Worm (Caenorhabditis elegans): ENCODE results near the gene T19C9.10.
"Not testable (repeated sequence)": the region's sequence is repeated elsewhere in the genome, so short reads cannot be mapped to it uniquely, and the experiment has no call there.

The T19C9.10 gene

DNA sequence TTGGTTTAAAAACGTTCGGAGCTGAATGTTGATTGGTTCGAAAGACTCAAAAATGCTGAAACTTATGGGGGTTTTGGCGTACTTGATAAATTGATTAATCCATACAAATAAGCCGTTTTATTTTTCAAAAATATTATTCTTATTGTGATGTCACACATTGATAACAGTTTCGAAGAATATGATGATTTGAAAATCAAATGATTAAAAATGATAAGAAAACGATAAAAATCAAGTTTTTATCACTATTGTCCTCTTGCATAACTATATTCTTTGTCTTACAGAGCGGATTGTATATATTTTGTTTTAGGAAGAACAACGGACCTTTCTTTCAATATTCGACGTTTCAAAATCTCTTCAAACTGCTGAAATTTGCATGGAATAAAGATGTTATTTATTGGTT is 6.6 kb downstream of the T19C9.10 start:
- TF ChIP-seq unc-39 (tag; optimal IDR thresholded peaks at IDR 0.05) = no peak

DNA sequence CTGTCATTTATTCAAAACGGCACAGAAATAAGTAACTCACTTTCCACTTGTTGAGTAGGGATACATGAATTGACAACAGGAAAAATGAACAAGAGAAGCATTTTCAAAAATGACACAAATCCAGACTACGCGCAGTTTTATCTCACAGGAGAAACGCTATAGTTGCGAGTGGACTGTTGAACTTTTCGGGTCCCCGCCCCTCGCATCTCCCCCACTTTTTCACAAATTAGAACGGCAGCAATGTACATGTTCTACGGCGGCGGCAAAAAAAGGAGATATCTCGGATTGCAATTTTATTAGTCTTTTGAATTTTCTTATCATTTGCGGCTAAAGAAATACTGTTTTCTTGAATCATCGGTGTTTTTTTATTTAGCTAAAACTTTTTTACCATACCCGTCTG is 9.0 kb downstream of the T19C9.10 start, which contains the start of gene clec-242:
clec-242 (minus strand) TSS at position 101 of the 400 bp plus-strand sequence.
- TF ChIP-seq tbx-8 (GFP tag; optimal IDR thresholded peaks at IDR 0.05) (no peak), ceh-43 (GFP tag; optimal IDR thresholded peaks at IDR 0.05) (no peak), ceh-83 (GFP tag; optimal IDR thresholded peaks at IDR 0.05) (no peak), lin-13 (tag; optimal IDR thresholded peaks at IDR 0.05) (no peak), snpc-4 (tag; optimal IDR thresholded peaks at IDR 0.05) (no peak), nhr-237 (tag; optimal IDR thresholded peaks at IDR 0.05) (no peak), mab-5 (tag; optimal IDR thresholded peaks at IDR 0.05) (no peak), ces-1 (GFP tag; optimal IDR thresholded peaks at IDR 0.05) (no peak), unc-120 (tag; optimal IDR thresholded peaks at IDR 0.05; ENCODE audit: poor library complexity, severe bottlenecking) (no peak)

DNA sequence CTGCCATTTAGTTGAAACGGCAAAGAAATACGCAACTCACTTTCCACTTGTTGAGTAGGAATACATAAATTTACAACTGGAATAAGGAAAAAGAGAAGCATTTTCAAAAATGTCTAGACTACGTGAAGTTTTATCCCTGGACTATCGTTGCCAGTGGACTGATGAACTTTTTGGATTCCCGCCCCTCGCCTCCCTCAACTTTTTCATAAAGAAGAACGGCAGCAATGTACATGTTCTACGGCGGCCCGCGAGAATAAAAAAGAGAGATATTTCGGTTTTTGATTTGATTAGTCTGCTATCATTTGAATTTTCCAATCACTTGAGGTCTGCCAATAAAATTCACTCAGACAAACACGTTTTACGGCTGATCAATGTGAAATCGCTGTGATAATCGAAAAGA is 12.5 kb downstream of the T19C9.10 start, which contains the start of gene clec-243:
clec-243 (minus strand) TSS at position 101 of the 400 bp plus-strand sequence.
- no peak for TF ChIP-seq nhr-28 (tag; optimal IDR thresholded peaks at IDR 0.05)
- no peak for TF ChIP-seq ceh-39 (tag; optimal IDR thresholded peaks at IDR 0.05)
- TF ChIP-seq zip-8 (tag; optimal IDR thresholded peaks at IDR 0.05) = no peak
- TF ChIP-seq lin-32 (GFP tag; optimal IDR thresholded peaks at IDR 0.05) = no peak
- no peak for TF ChIP-seq lin-13 (tag; optimal IDR thresholded peaks at IDR 0.05)
- TF ChIP-seq tbx-8 (GFP tag; optimal IDR thresholded peaks at IDR 0.05) = no peak
- TF ChIP-seq nhr-2 (tag; optimal IDR thresholded peaks at IDR 0.05) = no peak
- TF ChIP-seq sptf-1 (tag; optimal IDR thresholded peaks at IDR 0.05) = no peak
- no peak for TF ChIP-seq nhr-237 (tag; optimal IDR thresholded peaks at IDR 0.05)
- no peak for TF ChIP-seq elt-3 (tag; optimal IDR thresholded peaks at IDR 0.05)
- TF ChIP-seq mep-1 (tag; optimal IDR thresholded peaks at IDR 0.05) = no peak
- TF ChIP-seq mab-5 (tag; optimal IDR thresholded peaks at IDR 0.05) = no peak
- TF ChIP-seq unc-120 (tag; optimal IDR thresholded peaks at IDR 0.05; ENCODE audit: poor library complexity, severe bottlenecking) = no peak
- TF ChIP-seq nhr-12 (tag; optimal IDR thresholded peaks at IDR 0.05) = no peak
- no peak for TF ChIP-seq bed-3 (GFP tag; optimal IDR thresholded peaks at IDR 0.05)
- no peak for TF ChIP-seq pha-4 (tag; optimal IDR thresholded peaks at IDR 0.05)
- TF ChIP-seq ceh-83 (GFP tag; optimal IDR thresholded peaks at IDR 0.05) = no peak
- TF ChIP-seq nhr-76 (tag; optimal IDR thresholded peaks at IDR 0.05) = no peak
- no peak for TF ChIP-seq cnd-1 (tag; optimal IDR thresholded peaks at IDR 0.05)

DNA sequence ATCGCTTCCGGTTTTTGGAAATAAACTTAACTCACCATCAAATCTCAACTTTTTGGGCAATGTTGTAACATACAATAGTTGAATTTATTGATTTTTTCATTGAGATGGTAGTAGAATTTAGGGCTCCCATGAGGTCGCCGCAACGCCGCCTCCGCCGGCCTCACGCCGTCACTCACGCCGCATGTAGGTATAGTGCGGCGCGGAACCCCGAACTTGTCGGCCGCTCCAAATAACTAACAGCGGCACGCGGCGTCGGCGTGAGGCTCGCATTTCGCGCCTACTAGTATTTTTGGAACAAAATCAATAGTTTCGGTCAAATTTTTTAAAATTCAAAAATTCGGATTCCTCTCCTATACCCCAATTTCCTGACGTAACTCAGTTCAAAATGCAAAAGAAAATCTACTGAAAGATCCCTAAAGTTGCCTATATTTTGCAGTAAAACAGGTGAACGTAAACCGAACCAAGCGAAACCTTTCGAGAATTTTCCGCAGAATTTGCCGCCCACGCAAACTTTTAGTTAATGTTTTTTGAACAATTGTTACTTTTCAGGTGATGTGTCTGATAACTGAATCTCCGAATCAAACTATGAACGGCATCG is 15.1 kb downstream of the T19C9.10 start, which contains the start of gene Y61B8A.6:
Y61B8A.6 (plus strand) TSS at position 548 of the 598 bp plus-strand sequence.
- TF ChIP-seq snpc-4 (tag; optimal IDR thresholded peaks at IDR 0.05) = no peak
- no peak for TF ChIP-seq ceh-43 (GFP tag; optimal IDR thresholded peaks at IDR 0.05)
- no peak for TF ChIP-seq mab-5 (tag; optimal IDR thresholded peaks at IDR 0.05)
- no peak for TF ChIP-seq lin-13 (tag; optimal IDR thresholded peaks at IDR 0.05)
- TF ChIP-seq ham-2 (GFP tag; optimal IDR thresholded peaks at IDR 0.05) = no peak
- no peak for TF ChIP-seq ceh-39 (tag; optimal IDR thresholded peaks at IDR 0.05)
- TF ChIP-seq nhr-237 (tag; optimal IDR thresholded peaks at IDR 0.05) = no peak
- no peak for TF ChIP-seq pha-4 (tag; optimal IDR thresholded peaks at IDR 0.05)
- no peak for TF ChIP-seq ceh-83 (GFP tag; optimal IDR thresholded peaks at IDR 0.05)
- no peak for TF ChIP-seq mep-1 (tag; optimal IDR thresholded peaks at IDR 0.05)
- TF ChIP-seq nhr-12 (tag; optimal IDR thresholded peaks at IDR 0.05) = no peak
- TF ChIP-seq tbx-8 (GFP tag; optimal IDR thresholded peaks at IDR 0.05) = no peak
- TF ChIP-seq unc-120 (tag; optimal IDR thresholded peaks at IDR 0.05; ENCODE audit: poor library complexity, severe bottlenecking) = no peak
- TF ChIP-seq unc-39 (tag; optimal IDR thresholded peaks at IDR 0.05) = no peak
- no peak for TF ChIP-seq ces-1 (GFP tag; optimal IDR thresholded peaks at IDR 0.05)
- no peak for TF ChIP-seq blmp-1 (tag; optimal IDR thresholded peaks at IDR 0.05)

DNA sequence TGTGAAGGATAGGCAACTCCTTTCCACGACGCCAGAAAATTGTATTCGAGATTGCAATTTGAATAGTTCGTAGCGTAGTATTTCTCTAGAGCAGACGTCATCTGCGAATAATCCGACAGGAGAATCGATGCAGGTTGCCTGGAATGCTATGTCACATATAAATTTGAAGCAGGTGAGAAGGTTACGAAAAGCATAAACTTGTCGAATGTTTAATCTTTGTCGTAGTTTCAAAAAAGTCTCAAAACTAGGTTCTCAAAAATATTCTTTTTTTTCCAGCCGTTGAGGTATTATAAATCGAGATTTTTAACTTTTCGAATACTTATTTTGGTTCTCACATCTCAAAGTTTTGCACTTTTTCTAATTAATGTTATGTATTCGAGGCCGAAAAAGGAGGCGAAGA is 18.6 kb downstream of the T19C9.10 start, which contains the start of gene srh-116:
srh-116 (minus strand) TSS at position 101 of the 400 bp plus-strand sequence.
- not testable (repeated sequence) for TF ChIP-seq zip-8 (tag; optimal IDR thresholded peaks at IDR 0.05); bed-3 (GFP tag; optimal IDR thresholded peaks at IDR 0.05); mep-1 (tag; optimal IDR thresholded peaks at IDR 0.05)

DNA sequence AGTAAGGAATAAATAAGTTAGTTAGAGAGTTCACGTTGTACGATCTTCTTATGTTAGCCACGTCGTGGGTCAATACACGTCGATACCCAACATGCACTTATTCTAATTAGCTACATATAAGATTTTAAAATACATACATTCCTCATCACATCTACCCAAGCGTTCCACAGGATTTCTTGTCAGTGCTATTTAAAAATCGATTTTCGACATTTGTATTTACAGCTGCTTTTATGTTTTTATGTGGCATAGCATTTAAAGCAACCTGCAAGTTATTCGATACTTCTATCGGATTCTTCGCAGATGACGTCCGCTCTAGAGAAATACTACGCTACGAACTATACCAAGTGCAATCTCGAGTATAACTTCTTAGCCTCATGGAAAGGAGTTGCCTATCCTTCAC is 19.1 kb downstream of the T19C9.10 start, which contains the start of gene srh-115:
srh-115 (plus strand) TSS at position 301 of the 400 bp plus-strand sequence.
- TF ChIP-seq drap-1 (GFP tag; optimal IDR thresholded peaks at IDR 0.05) = no peak
- no peak for TF ChIP-seq nhr-12 (tag; optimal IDR thresholded peaks at IDR 0.05)
- no peak for TF ChIP-seq snpc-4 (tag; optimal IDR thresholded peaks at IDR 0.05)
- TF ChIP-seq elt-3 (tag; optimal IDR thresholded peaks at IDR 0.05) = no peak
- TF ChIP-seq M03D4.4 (tag; optimal IDR thresholded peaks at IDR 0.05) = no peak
- no peak for TF ChIP-seq flh-1 (GFP tag; optimal IDR thresholded peaks at IDR 0.05)
- no peak for TF ChIP-seq lin-13 (tag; optimal IDR thresholded peaks at IDR 0.05)
- no peak for TF ChIP-seq cnd-1 (tag; optimal IDR thresholded peaks at IDR 0.05)
- no peak for TF ChIP-seq sptf-1 (tag; optimal IDR thresholded peaks at IDR 0.05)
- TF ChIP-seq ceh-39 (tag; optimal IDR thresholded peaks at IDR 0.05) = no peak
- TF ChIP-seq lin-32 (GFP tag; optimal IDR thresholded peaks at IDR 0.05) = no peak
- no peak for TF ChIP-seq ceh-83 (GFP tag; optimal IDR thresholded peaks at IDR 0.05)
- TF ChIP-seq ztf-11 (tag; optimal IDR thresholded peaks at IDR 0.05) = no peak
- TF ChIP-seq ham-2 (GFP tag; optimal IDR thresholded peaks at IDR 0.05) = no peak
- TF ChIP-seq elt-1 (tag; optimal IDR thresholded peaks at IDR 0.05; ENCODE audit: borderline replicate concordance, insufficient read depth) = no peak
- TF ChIP-seq mls-2 (tag; optimal IDR thresholded peaks at IDR 0.05) = no peak
- TF ChIP-seq nhr-237 (tag; optimal IDR thresholded peaks at IDR 0.05) = no peak
